Fruit fly (Drosophila melanogaster) whole organism, adult: ENCODE results near the gene Art9.

Source experiments
- CG11617 ChIP-seq: fragments of 200-800 bp; sonication (Bioruptor generic); optimal IDR thresholded peaks from 2 replicates; lab custom pipeline; 2017; ENCODE audit warnings: mild to moderate bottlenecking, missing biosample characterization, missing genetic modification reagents, missing genetic modification characterization
- CG12768 ChIP-seq: fragments of 200-800 bp; sonication (Bioruptor generic); optimal IDR thresholded peaks from 2 replicates; lab custom pipeline; 2017; ENCODE audit warnings: missing biosample characterization, missing genetic modification characterization, mild to moderate bottlenecking, moderate library complexity, missing genetic modification reagents
- CG14711 ChIP-seq: fragments of 200-800 bp; sonication (Bioruptor generic); optimal IDR thresholded peaks from 2 replicates; lab custom pipeline; 2018; ENCODE audit warnings: missing biosample characterization, mild to moderate bottlenecking, missing genetic modification characterization, moderate library complexity
- CG33017 ChIP-seq: fragments of 200-800 bp; sonication (Bioruptor generic); optimal IDR thresholded peaks from 2 replicates; lab custom pipeline; 2018; ENCODE audit warnings: missing biosample characterization, mild to moderate bottlenecking, missing genetic modification characterization, moderate library complexity
- CG5204 ChIP-seq: fragments of 200-800 bp; sonication (Bioruptor generic); optimal IDR thresholded peaks from 2 replicates; lab custom pipeline; 2016; ENCODE audit warnings: missing biosample characterization, missing genetic modification characterization
- CG7101 ChIP-seq: fragments of 200-800 bp; sonication (Bioruptor generic); optimal IDR thresholded peaks from 2 replicates; lab custom pipeline; 2018; ENCODE audit warnings: missing biosample characterization, mild to moderate bottlenecking, missing genetic modification characterization, moderate library complexity
- Clk ChIP-seq: fragments of 200-800 bp; sonication (Bioruptor generic); optimal IDR thresholded peaks from 2 replicates; lab custom pipeline; 2017; ENCODE audit warnings: missing biosample characterization, missing genetic modification characterization
- Hr96 ChIP-seq: fragments of 200-800 bp; sonication (Bioruptor generic); optimal IDR thresholded peaks from 2 replicates; lab custom pipeline; 2016; ENCODE audit warnings: missing biosample characterization, missing genetic modification characterization
- Mnt ChIP-seq: fragments of 200-800 bp; sonication (Bioruptor generic); optimal IDR thresholded peaks from 2 replicates; lab custom pipeline; 2016; ENCODE audit warnings: missing biosample characterization, mild to moderate bottlenecking, missing genetic modification characterization
- bab1 ChIP-seq: fragments of 200-800 bp; sonication (Bioruptor generic); optimal IDR thresholded peaks from 3 replicates; lab custom pipeline; 2019; ENCODE audit warnings: missing biosample characterization, mild to moderate bottlenecking, missing genetic modification characterization, moderate library complexity
- cic ChIP-seq: fragments of 200-800 bp; sonication (Bioruptor generic); optimal IDR thresholded peaks from 2 replicates; lab custom pipeline; 2017; ENCODE audit warnings: missing biosample characterization, mild to moderate bottlenecking, missing genetic modification characterization, moderate library complexity
- kay ChIP-seq: fragments of 200-800 bp; sonication (Bioruptor generic); peaks from one replicate; lab custom pipeline; 2016; ENCODE audit warnings: missing biosample characterization, missing genetic modification characterization, borderline replicate concordance
- pad ChIP-seq: fragments of 200-800 bp; sonication (Bioruptor generic); optimal IDR thresholded peaks from 3 replicates; lab custom pipeline; 2017; ENCODE audit warnings: missing biosample characterization, missing genetic modification characterization, mild to moderate bottlenecking, moderate library complexity, missing genetic modification reagents
- toe ChIP-seq: fragments of 200-800 bp; sonication (Bioruptor generic); optimal IDR thresholded peaks from 2 replicates; lab custom pipeline; 2016; ENCODE audit warnings: missing biosample characterization, missing genetic modification characterization

DNA sequence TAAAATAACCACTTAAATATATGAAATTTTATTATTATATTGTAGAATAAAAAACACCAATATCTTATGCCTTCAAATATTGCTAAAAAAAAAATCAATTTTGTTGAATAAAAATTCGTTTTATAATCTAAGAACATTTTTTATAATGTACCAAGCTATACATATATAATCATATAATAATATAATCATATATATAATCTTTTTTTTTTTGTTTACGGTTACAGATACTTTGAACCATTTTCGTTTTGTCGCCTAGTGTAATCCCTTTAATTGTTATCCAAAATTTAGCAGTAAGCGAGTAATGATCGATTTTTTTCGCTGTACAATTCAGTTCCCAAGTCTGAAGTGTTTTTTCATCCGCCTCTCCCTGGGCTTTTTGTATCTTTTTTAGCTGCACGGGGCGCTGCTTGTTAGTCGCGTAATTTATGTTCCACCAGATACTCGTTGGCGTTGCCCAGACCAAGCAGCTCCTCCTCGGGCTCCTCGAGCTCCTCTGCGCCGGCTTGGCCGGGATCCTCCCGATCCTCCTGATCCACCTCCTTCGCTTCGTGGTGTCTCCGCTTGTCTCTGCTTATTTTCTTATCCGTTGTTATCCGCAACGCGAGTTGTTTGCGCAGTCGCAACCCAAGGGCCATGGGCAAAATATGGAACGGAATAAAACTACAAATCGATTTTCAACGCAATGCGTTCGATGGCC, 3.8 kb downstream of the Art9 start:
- no peak for TF ChIP-seq CG14711
- TF ChIP-seq CG7101 (tag; lab: Kevin White, UChicago): no peak
- TF ChIP-seq pad (GFP tag; lab: Kevin White, UChicago): no peak
- TF ChIP-seq Hr96 (GFP tag; lab: Kevin White, UChicago): no peak
- no peak for TF ChIP-seq Mnt (GFP tag; lab: Kevin White, UChicago)
- no peak for TF ChIP-seq bab1 (GFP tag; lab: Kevin White, UChicago)
- no peak for TF ChIP-seq toe
- TF ChIP-seq CG11617: no peak
- TF ChIP-seq kay (GFP tag; lab: Kevin White, UChicago): no peak
- no peak for TF ChIP-seq CG33017 (tag; lab: Kevin White, UChicago)
- no peak for TF ChIP-seq CG12768 (GFP tag; lab: Kevin White, UChicago)
- no peak for TF ChIP-seq Clk
- TF ChIP-seq CG5204 (GFP tag; lab: Kevin White, UChicago): no peak
- TF ChIP-seq cic: no peak
